Worm (Caenorhabditis elegans) whole organism, late embryonic: ENCODE results near the gene F14F7.5.

Experiments used
- C08G9.2 ChIP-seq: sonication (generic microtip); optimal IDR thresholded peaks from 2 replicates; lab custom pipeline; 2016; ENCODE audit warnings: mild to moderate bottlenecking, missing genetic modification characterization, moderate library complexity, missing compliant biosample characterization
- ceh-30 ChIP-seq: fragments of 150-350 bp; optimal IDR thresholded peaks from 2 replicates; lab custom pipeline; 2014; ENCODE audit warnings: missing biosample characterization, missing genetic modification characterization
- elt-2 ChIP-seq: sonication (generic microtip); optimal IDR thresholded peaks from 2 replicates; lab custom pipeline; 2016; ENCODE audit warnings: missing genetic modification reagents, missing genetic modification characterization, missing compliant biosample characterization
- nfya-1 ChIP-seq: sonication (generic microtip); optimal IDR thresholded peaks from 2 replicates; lab custom pipeline; 2017; ENCODE audit warnings: missing genetic modification characterization, mild to moderate bottlenecking, missing compliant biosample characterization, antibody characterized with exemption, moderate library complexity

DNA sequence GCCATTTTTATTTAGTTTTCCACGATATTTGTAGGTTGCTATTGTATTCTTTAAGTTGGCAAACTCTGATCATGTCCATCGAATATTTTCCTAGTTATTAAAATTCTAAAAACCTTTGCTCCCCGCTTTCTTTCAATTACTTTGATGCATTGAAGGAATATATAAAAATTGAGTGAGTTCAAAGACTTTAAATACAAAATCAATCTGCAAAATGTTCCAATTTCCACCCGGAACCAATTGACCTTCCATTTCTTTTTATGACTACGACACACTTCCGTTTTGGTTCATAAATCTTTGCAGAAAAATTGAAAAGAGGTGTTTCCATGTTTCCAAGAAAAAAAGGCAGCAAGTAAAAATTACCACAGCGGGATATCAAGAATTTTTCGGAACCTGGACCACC is 7.9 kb downstream of the F14F7.5 start, which contains the start of gene F54F12.2:
- TF ChIP-seq nfya-1 (tag; lab: Kevin White, UChicago) (no peak), ceh-30 (tag; lab: Kevin White, UChicago) (no peak), elt-2 (tag; lab: Kevin White, UChicago) (no peak), C08G9.2 (tag; lab: Kevin White, UChicago) (no peak)
